Worm (Caenorhabditis elegans) whole organism, mixed stage, embryonic: Measurements from ENCODE around the gene C16A11.4.
A peak's percentile ranks its signal among the peaks of the same experiment; 100 is the strongest.

ENCODE experiments used
- M03D4.4 ChIP-seq: sonication (generic microtip); optimal IDR thresholded peaks from 2 replicates; lab custom pipeline; 2017; ENCODE audit warnings: mild to moderate bottlenecking, missing genetic modification characterization, missing compliant biosample characterization
- bed-3 ChIP-seq: fragments of 200-800 bp; sonication (Bioruptor generic); optimal IDR thresholded peaks from 3 replicates; lab custom pipeline; 2018; ENCODE audit warnings: mild to moderate bottlenecking, missing genetic modification characterization, moderate library complexity, missing compliant biosample characterization
- blmp-1 ChIP-seq: fragments of 150-350 bp; optimal IDR thresholded peaks from 2 replicates; lab custom pipeline; 2014; ENCODE audit warnings: missing biosample characterization, missing genetic modification characterization
- ceh-39 ChIP-seq: fragments of 150-350 bp; optimal IDR thresholded peaks from 2 replicates; lab custom pipeline; 2014; ENCODE audit warnings: missing biosample characterization, missing genetic modification characterization
- ceh-43 ChIP-seq: fragments of 200-800 bp; sonication (Bioruptor generic); optimal IDR thresholded peaks from 2 replicates; lab custom pipeline; 2018; ENCODE audit warnings: mild to moderate bottlenecking, missing genetic modification characterization, moderate library complexity, missing compliant biosample characterization
- ceh-83 ChIP-seq: fragments of 200-800 bp; sonication (Bioruptor generic); optimal IDR thresholded peaks from 2 replicates; lab custom pipeline; 2018; ENCODE audit warnings: mild to moderate bottlenecking, missing genetic modification characterization, missing compliant biosample characterization
- ces-1 ChIP-seq: fragments of 150-350 bp; optimal IDR thresholded peaks from 2 replicates; lab custom pipeline; 2014; ENCODE audit warnings: missing biosample characterization, missing genetic modification reagents, missing genetic modification characterization
- cnd-1 ChIP-seq: fragments of 200-800 bp; sonication (Bioruptor generic); optimal IDR thresholded peaks from 2 replicates; lab custom pipeline; 2018; ENCODE audit warnings: mild to moderate bottlenecking, missing genetic modification characterization, missing compliant biosample characterization
- drap-1 ChIP-seq: fragments of 200-800 bp; sonication (Bioruptor generic); optimal IDR thresholded peaks from 3 replicates; lab custom pipeline; 2018; ENCODE audit warnings: mild to moderate bottlenecking, missing genetic modification characterization, missing compliant biosample characterization
- elt-1 ChIP-seq: sonication (generic microtip); optimal IDR thresholded peaks from 2 replicates; lab custom pipeline; 2017; ENCODE audit warnings: missing genetic modification characterization, mild to moderate bottlenecking, missing compliant biosample characterization, antibody characterized with exemption, moderate library complexity, borderline replicate concordance; ENCODE audit not compliant: insufficient read depth
- elt-3 ChIP-seq: fragments of 150-350 bp; optimal IDR thresholded peaks from 2 replicates; lab custom pipeline; 2014; ENCODE audit warnings: missing biosample characterization, missing genetic modification characterization
- flh-1 ChIP-seq: fragments of 200-800 bp; sonication (Bioruptor generic); optimal IDR thresholded peaks from 2 replicates; lab custom pipeline; 2018; ENCODE audit warnings: mild to moderate bottlenecking, missing genetic modification characterization, moderate library complexity, missing compliant biosample characterization
- ham-2 ChIP-seq: fragments of 200-800 bp; sonication (Bioruptor generic); optimal IDR thresholded peaks from 2 replicates; lab custom pipeline; 2018; ENCODE audit warnings: mild to moderate bottlenecking, missing genetic modification characterization, missing compliant biosample characterization
- hlh-1 ChIP-seq: fragments of 150-350 bp; optimal IDR thresholded peaks from 2 replicates; lab custom pipeline; 2014; ENCODE audit warnings: missing biosample characterization, missing genetic modification reagents, missing genetic modification characterization
- lin-13 ChIP-seq: fragments of 150-350 bp; optimal IDR thresholded peaks from 2 replicates; lab custom pipeline; 2014; ENCODE audit warnings: missing biosample characterization, missing genetic modification characterization
- lin-32 ChIP-seq: fragments of 200-800 bp; sonication (Bioruptor generic); optimal IDR thresholded peaks from 2 replicates; lab custom pipeline; 2018; ENCODE audit warnings: mild to moderate bottlenecking, missing genetic modification characterization, missing compliant biosample characterization
- lsy-2 ChIP-seq: fragments of 150-350 bp; optimal IDR thresholded peaks from 2 replicates; lab custom pipeline; 2014; ENCODE audit warnings: missing biosample characterization, missing genetic modification characterization
- mab-5 ChIP-seq: fragments of 150-350 bp; optimal IDR thresholded peaks from 2 replicates; lab custom pipeline; 2014; ENCODE audit warnings: missing biosample characterization, missing genetic modification characterization
- mep-1 ChIP-seq: fragments of 150-350 bp; optimal IDR thresholded peaks from 2 replicates; lab custom pipeline; 2017; ENCODE audit warnings: missing biosample characterization, missing genetic modification reagents, missing genetic modification characterization, inconsistent platforms
- mls-2 ChIP-seq: sonication (generic microtip); optimal IDR thresholded peaks from 2 replicates; lab custom pipeline; 2016; ENCODE audit warnings: mild to moderate bottlenecking, missing genetic modification characterization, moderate library complexity, missing compliant biosample characterization
- nhr-12 ChIP-seq: fragments of 150-350 bp; optimal IDR thresholded peaks from 2 replicates; lab custom pipeline; 2014; ENCODE audit warnings: missing biosample characterization, missing genetic modification characterization
- nhr-237 ChIP-seq: fragments of 150-350 bp; optimal IDR thresholded peaks from 2 replicates; lab custom pipeline; 2014; ENCODE audit warnings: missing biosample characterization, missing genetic modification characterization
- nhr-76 ChIP-seq: sonication (generic microtip); optimal IDR thresholded peaks from 2 replicates; lab custom pipeline; 2017; ENCODE audit warnings: missing biosample characterization, missing genetic modification characterization
- pha-4 ChIP-seq: fragments of 150-350 bp; optimal IDR thresholded peaks from 2 replicates; lab custom pipeline; 2018; ENCODE audit warnings: missing biosample characterization, missing genetic modification reagents, missing genetic modification characterization
- sem-2 ChIP-seq: fragments of 200-800 bp; sonication (Bioruptor generic); optimal IDR thresholded peaks from 2 replicates; lab custom pipeline; 2018; ENCODE audit warnings: mild to moderate bottlenecking, missing genetic modification characterization, missing compliant biosample characterization
- snpc-4 ChIP-seq: fragments of 150-350 bp; optimal IDR thresholded peaks from 2 replicates; lab custom pipeline; 2014; ENCODE audit warnings: missing biosample characterization, missing genetic modification characterization
- tbx-8 ChIP-seq: fragments of 200-800 bp; sonication (Bioruptor generic); optimal IDR thresholded peaks from 2 replicates; lab custom pipeline; 2018; ENCODE audit warnings: mild to moderate bottlenecking, missing genetic modification characterization, moderate library complexity, missing compliant biosample characterization
- unc-120 ChIP-seq: sonication (generic microtip); optimal IDR thresholded peaks from 2 replicates; lab custom pipeline; 2017; ENCODE audit warnings: missing genetic modification characterization, missing compliant biosample characterization; ENCODE audit not compliant: poor library complexity, severe bottlenecking
- unc-39 ChIP-seq: fragments of 150-350 bp; optimal IDR thresholded peaks from 2 replicates; lab custom pipeline; 2014; ENCODE audit warnings: missing biosample characterization, missing genetic modification characterization
- unc-62 ChIP-seq: fragments of 150-350 bp; optimal IDR thresholded peaks from 2 replicates; lab custom pipeline; 2014; ENCODE audit warnings: missing biosample characterization, missing genetic modification reagents, missing genetic modification characterization
- zip-8 ChIP-seq: fragments of 150-350 bp; optimal IDR thresholded peaks from 2 replicates; lab custom pipeline; 2014; ENCODE audit warnings: missing biosample characterization, missing genetic modification characterization

The C16A11.4 gene

DNA sequence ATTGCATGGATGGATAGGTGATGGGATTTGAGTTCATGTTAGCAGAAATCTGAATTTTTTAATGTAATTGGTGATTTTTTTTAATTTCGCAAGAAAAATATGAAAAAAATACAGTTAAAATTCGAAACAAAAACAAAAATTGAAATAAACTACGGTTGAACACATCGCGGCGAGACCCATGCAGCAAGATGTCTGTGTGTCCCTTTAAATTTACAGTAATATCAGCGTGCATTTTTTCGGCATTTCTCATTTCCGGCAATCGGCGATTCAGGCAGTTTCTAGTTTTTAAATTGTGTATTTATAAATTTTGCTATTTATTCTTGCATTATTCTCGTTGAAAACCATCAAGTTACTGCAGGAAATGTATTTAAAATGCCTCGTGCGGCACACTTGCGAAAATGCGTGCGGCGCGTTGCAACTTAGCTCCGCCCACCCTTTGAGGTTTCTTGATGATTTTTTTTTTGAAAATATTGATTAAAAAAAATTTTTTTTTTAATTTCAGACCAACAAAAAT is 10.9 kb downstream of the C16A11.4 start, which contains the start of the genes fbxc-44 and C16A11.2 (continued):
- TF ChIP-seq unc-120 (tag; lab: Kevin White, UChicago): peak; percentile 29
- TF ChIP-seq ceh-43 (GFP tag; lab: Kevin White, UChicago): peak; percentile 76
- TF ChIP-seq cnd-1: peak; percentile 54
- TF ChIP-seq M03D4.4 (tag; lab: Kevin White, UChicago): peak; percentile 85
- TF ChIP-seq bed-3 (GFP tag; lab: Kevin White, UChicago): peak; percentile 60
- peak; percentile 27 for TF ChIP-seq lin-13 (tag; lab: Kevin White, UChicago)
- TF ChIP-seq, all 35 proteins: peak for 20

DNA sequence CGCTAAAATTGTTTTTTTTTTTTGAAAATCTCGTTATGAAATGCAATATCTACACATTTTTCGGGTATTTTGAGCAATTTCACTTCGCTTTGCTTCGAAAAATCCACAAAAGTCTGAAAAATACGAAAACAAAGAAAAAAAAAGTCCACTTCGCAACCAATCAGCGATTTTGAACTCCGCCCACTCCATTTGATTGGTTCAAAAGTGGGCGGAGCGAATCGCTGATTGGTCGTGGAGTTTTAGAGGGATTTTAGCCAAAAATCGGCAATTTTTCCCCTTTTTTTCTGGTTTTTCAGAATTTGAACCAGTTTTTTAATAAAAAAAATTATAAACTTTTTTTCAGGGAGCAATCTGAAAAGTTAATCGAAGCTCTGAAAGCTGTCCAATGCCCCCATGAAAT is 12.1 kb downstream of the C16A11.4 start:
- TF ChIP-seq bed-3 (GFP tag; lab: Kevin White, UChicago) (no peak), ceh-43 (GFP tag; lab: Kevin White, UChicago) (no peak), nhr-12 (tag; lab: Kevin White, UChicago) (no peak), cnd-1 (no peak), ces-1 (GFP tag; lab: Kevin White, UChicago) (no peak), M03D4.4 (tag; lab: Kevin White, UChicago) (no peak), ceh-83 (GFP tag; lab: Kevin White, UChicago) (no peak), sem-2 (no peak), elt-1 (tag; lab: Kevin White, UChicago) (no peak)

DNA sequence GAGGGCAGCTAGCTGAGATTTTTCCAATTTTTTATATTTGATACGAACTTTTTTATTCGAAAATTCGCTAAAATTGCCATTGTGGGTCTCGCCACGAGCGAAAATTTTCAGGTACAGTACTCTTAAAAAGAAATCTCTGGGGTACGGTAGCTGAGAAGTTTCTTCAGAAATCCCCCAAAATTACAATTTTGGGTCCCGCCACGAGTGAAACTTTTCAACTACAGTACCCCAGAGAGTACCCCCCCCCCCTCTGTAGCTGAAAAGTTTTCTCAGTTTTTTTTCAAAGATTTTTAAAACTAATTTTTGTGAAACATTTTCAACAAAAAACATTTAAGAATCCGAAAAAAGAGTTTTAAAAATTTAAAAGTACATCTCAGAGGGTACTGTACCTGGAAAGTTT is 18.1 kb downstream of the C16A11.4 start:
- no peak for TF ChIP-seq ceh-83 (GFP tag; lab: Kevin White, UChicago)
- TF ChIP-seq unc-62: no peak
- no peak for TF ChIP-seq tbx-8 (GFP tag; lab: Kevin White, UChicago)
- TF ChIP-seq flh-1 (GFP tag; lab: Kevin White, UChicago): no peak
- TF ChIP-seq lsy-2 (tag; lab: Kevin White, UChicago): no peak
- TF ChIP-seq snpc-4 (tag; lab: Kevin White, UChicago): no peak
- TF ChIP-seq hlh-1: no peak
- TF ChIP-seq mep-1: no peak
- no peak for TF ChIP-seq nhr-76 (tag; lab: Kevin White, UChicago)

DNA sequence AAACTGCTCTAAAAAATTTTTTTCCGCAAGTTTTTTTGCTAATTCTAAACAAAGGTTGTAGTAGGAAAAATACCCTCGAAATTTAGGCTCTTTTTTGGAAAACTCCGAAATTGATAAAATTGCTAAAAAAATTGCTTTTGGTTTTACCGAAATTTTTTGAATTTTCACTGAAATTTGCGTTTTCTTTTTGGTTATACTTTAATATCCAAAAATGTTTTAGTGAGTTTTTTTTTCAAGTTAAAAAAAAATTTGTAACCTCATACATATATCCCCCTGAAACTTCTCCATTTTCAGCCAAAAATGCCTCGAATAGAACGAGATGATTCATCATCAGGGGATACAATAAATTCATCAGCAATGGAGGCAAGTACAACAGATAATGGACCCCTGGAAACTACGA is 20.1 kb downstream of the C16A11.4 start, which contains the start of gene gpa-11:
Gene gpa-11, plus strand, starts transcription at position 301 of the 400 bp plus-strand sequence.
- TF ChIP-seq nhr-76 (tag; lab: Kevin White, UChicago) (no peak), elt-3 (tag; lab: Kevin White, UChicago) (no peak), blmp-1 (no peak), unc-62 (no peak), nhr-237 (no peak), lin-32 (GFP tag; lab: Kevin White, UChicago) (no peak), ceh-83 (GFP tag; lab: Kevin White, UChicago) (no peak)
- TF ChIP-seq, all 35 proteins: peak for 0

DNA sequence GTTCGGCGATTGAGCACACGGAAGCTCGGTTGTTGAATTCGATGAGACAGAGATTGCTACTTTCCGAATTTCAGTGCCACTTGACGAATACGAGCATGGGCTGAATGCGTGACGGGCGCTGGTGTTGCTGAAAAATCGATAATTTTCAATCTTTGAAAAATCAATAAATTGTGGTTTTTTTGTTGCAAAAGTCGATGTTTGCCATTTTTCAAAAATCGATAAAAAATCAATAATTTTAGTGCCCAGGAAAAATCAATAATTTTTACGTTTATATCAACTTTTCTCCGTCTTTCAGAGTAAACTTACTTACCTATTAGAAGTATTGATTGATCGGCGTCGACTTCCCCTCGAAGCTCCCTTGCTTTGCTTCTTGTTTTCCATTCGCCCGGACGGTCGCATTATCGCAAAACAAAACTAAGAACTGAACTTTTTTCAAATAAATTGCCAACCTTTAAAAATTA is 29.7 kb downstream of the C16A11.4 start, which contains the start of gene C16A11.7:
Gene C16A11.7, minus strand, starts transcription at position 411 of the 461 bp plus-strand sequence.
- TF ChIP-seq cnd-1: no peak
- TF ChIP-seq hlh-1: no peak
- no peak for TF ChIP-seq unc-39 (tag; lab: Kevin White, UChicago)
- no peak for TF ChIP-seq nhr-237
- TF ChIP-seq drap-1: no peak
- TF ChIP-seq mls-2 (tag; lab: Kevin White, UChicago): no peak
- no peak for TF ChIP-seq lin-13 (tag; lab: Kevin White, UChicago)
- TF ChIP-seq pha-4 (tag; lab: Kevin White, UChicago): no peak
- no peak for TF ChIP-seq M03D4.4 (tag; lab: Kevin White, UChicago)
- TF ChIP-seq elt-1 (tag; lab: Kevin White, UChicago): no peak

DNA sequence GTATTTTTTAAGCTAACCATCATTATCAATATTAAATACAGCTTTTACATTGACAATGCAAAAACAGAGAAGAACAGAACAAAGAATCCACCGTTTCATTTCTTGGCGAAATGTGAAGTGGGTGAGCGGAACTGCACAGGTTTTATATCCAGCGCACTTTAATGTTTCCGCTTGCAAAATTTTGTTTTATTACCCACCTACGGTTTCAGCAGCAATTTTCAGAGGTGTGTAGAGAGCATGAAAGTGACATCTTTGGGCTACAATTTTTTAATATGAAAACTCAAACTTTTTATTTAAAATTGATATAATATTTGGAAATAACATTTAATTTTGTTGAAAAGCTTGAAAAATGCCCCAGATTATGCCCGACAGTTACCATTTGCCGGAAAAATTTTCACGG is 31.8 kb downstream of the C16A11.4 start, which contains the start of gene clec-135:
Gene clec-135, minus strand, starts transcription at position 101 of the 400 bp plus-strand sequence.
- TF ChIP-seq nhr-237: no peak
- TF ChIP-seq snpc-4 (tag; lab: Kevin White, UChicago): no peak
- no peak for TF ChIP-seq mab-5 (tag; lab: Kevin White, UChicago)
- TF ChIP-seq tbx-8 (GFP tag; lab: Kevin White, UChicago): no peak
- TF ChIP-seq zip-8 (tag; lab: Kevin White, UChicago): no peak
- no peak for TF ChIP-seq ceh-39 (tag; lab: Kevin White, UChicago)
- TF ChIP-seq ham-2 (GFP tag; lab: Kevin White, UChicago): no peak
- TF ChIP-seq ceh-43 (GFP tag; lab: Kevin White, UChicago): no peak
- TF ChIP-seq, all 35 proteins: peak for 0
